Fruit fly (Drosophila melanogaster) whole organism, embryonic: ENCODE data around the gene caps.

Source experiments
- Abd-B ChIP-seq: fragments of 200-800 bp; sonication (Bioruptor generic); optimal IDR thresholded peaks from 2 replicates; lab custom pipeline; 2018; ENCODE audit warnings: missing biosample characterization, mild to moderate bottlenecking, missing genetic modification characterization, moderate library complexity
- CG15601 ChIP-seq: fragments of 200-800 bp; sonication (Bioruptor generic); optimal IDR thresholded peaks from 3 replicates; lab custom pipeline; 2019; ENCODE audit warnings: missing biosample characterization, mild to moderate bottlenecking, missing genetic modification characterization, moderate library complexity
- CG32772 ChIP-seq: fragments of 200-800 bp; sonication (Bioruptor generic); IDR thresholded peaks from 2 replicates; pipeline ENCODE4 v1.3.6; 2022; ENCODE audit warnings: missing biosample characterization, missing genetic modification characterization
- CG8478 ChIP-seq: fragments of >200 bp; optimal IDR thresholded peaks from 2 replicates; lab custom pipeline; 2018
- CG8924 ChIP-seq: fragments of 200-800 bp; optimal IDR thresholded peaks from 3 replicates; lab custom pipeline; 2019; ENCODE audit warnings: missing biosample characterization, mild to moderate bottlenecking, missing genetic modification characterization, moderate library complexity
- Gug ChIP-seq: fragments of 200-800 bp; sonication (Bioruptor generic); IDR thresholded peaks from 4 replicates; pipeline ENCODE4 v1.3.6; 2022; ENCODE audit warnings: missing biosample characterization, missing genetic modification characterization
- Jarid2 ChIP-seq: fragments of 200-800 bp; sonication (Bioruptor generic); optimal IDR thresholded peaks from 3 replicates; lab custom pipeline; 2017; ENCODE audit warnings: mild to moderate bottlenecking, missing biosample characterization, missing genetic modification reagents, missing genetic modification characterization
- Spps ChIP-seq: fragments of 200-800 bp; sonication (Bioruptor generic); optimal IDR thresholded peaks from 2 replicates; lab custom pipeline; 2018; ENCODE audit warnings: missing biosample characterization, mild to moderate bottlenecking, missing genetic modification characterization
- Usf ChIP-seq: fragments of 200-800 bp; sonication (Bioruptor generic); optimal IDR thresholded peaks from 2 replicates; lab custom pipeline; 2017; ENCODE audit warnings: missing genotype, missing biosample characterization, missing genetic modification characterization
- az2 ChIP-seq: fragments of 200-800 bp; sonication (Bioruptor generic); optimal IDR thresholded peaks from 3 replicates; lab custom pipeline; 2016; ENCODE audit warnings: missing biosample characterization, missing genetic modification characterization
- dimm ChIP-seq: fragments of 200-800 bp; sonication (Bioruptor generic); IDR thresholded peaks from 2 replicates; pipeline ENCODE4 v1.3.6; 2022; ENCODE audit warnings: missing biosample characterization, missing genetic modification characterization
- gcm2 ChIP-seq: fragments of 200-800 bp; sonication (Bioruptor generic); optimal IDR thresholded peaks from 2 replicates; lab custom pipeline; 2016; ENCODE audit warnings: missing biosample characterization, missing genetic modification characterization
- pho ChIP-seq: fragments of 200-800 bp; sonication (Bioruptor generic); optimal IDR thresholded peaks from 2 replicates; lab custom pipeline; 2016; ENCODE audit warnings: missing biosample characterization, missing genetic modification characterization

dm6 chr3L:13296760-13297159 is 68.3 kb downstream of the caps start, which contains the start of gene Sfp70A4:
- TF ChIP-seq az2 (GFP tag; lab: Kevin White, UChicago), result no peak
- TF ChIP-seq gcm2 (GFP tag; lab: Kevin White, UChicago), result no peak
- no peak for TF ChIP-seq Abd-B (GFP tag; lab: Kevin White, UChicago)
- TF ChIP-seq Spps (tag; lab: Kevin White, UChicago), result no peak
- TF ChIP-seq CG32772, result no peak
- TF ChIP-seq pho (GFP tag; lab: Kevin White, UChicago), result no peak
- TF ChIP-seq CG15601 (tag; lab: Kevin White, UChicago), result no peak
- no peak for TF ChIP-seq Usf (GFP tag; lab: Kevin White, UChicago)
- TF ChIP-seq CG8924 (tag; lab: Kevin White, UChicago), result no peak
- no peak for TF ChIP-seq CG8478 (lab: Kevin White, UChicago)
- no peak for TF ChIP-seq Gug (GFP tag; lab: Robert Waterston, UW)
- TF ChIP-seq dimm, result no peak
- no peak for TF ChIP-seq Jarid2
